Worm (Caenorhabditis elegans): ENCODE data around the gene F40G9.19.

F40G9.19 gene

ce11 chrIII:134194-134593 lies 39.4 kb upstream of the F40G9.19 start, which contains the start of gene pals-25:
Gene pals-25, plus strand, starts transcription at chrIII:134494.
- TF ChIP-seq fkh-10 (GFP tag; optimal IDR thresholded peaks at IDR 0.05) (no peak), madf-2 (tag; optimal IDR thresholded peaks at IDR 0.05) (no peak), gmeb-2 (tag; optimal IDR thresholded peaks at IDR 0.05) (no peak), ztf-16 (tag; optimal IDR thresholded peaks at IDR 0.05) (no peak), pha-2 (tag; optimal IDR thresholded peaks at IDR 0.05) (no peak), ceh-2 (tag; optimal IDR thresholded peaks at IDR 0.05) (no peak), nhr-232 (tag; optimal IDR thresholded peaks at IDR 0.05) (no peak), che-1 (tag; optimal IDR thresholded peaks at IDR 0.05) (no peak), ama-1 (optimal IDR thresholded peaks at IDR 0.05) (no peak), C38D4.7 (GFP tag; optimal IDR thresholded peaks at IDR 0.05) (no peak), eyg-1 (tag; optimal IDR thresholded peaks at IDR 0.05) (no peak), pag-3 (tag; optimal IDR thresholded peaks at IDR 0.05; ENCODE audit: borderline replicate concordance) (no peak), dve-1 (tag; optimal IDR thresholded peaks at IDR 0.05) (no peak), ahr-1 (tag; optimal IDR thresholded peaks at IDR 0.05) (no peak), K09A11.1 (tag; optimal IDR thresholded peaks at IDR 0.05; ENCODE audit: insufficient read depth) (no peak), ceh-6 (GFP tag; optimal IDR thresholded peaks at IDR 0.05) (no peak), unc-3 (GFP tag; conservative IDR thresholded peaks at IDR 0.05) (no peak), unc-3 (tag; optimal IDR thresholded peaks at IDR 0.05) (no peak), unc-42 (tag; optimal IDR thresholded peaks at IDR 0.05) (no peak)

ce11 chrIII:140904-141303 lies 32.7 kb upstream of the F40G9.19 start, which contains the start of gene fbxb-81:
Gene fbxb-81, minus strand, starts transcription at chrIII:141217.
- TF ChIP-seq eyg-1 (tag; optimal IDR thresholded peaks at IDR 0.05) = no peak
- TF ChIP-seq gmeb-2 (tag; optimal IDR thresholded peaks at IDR 0.05) = no peak
- no peak for TF ChIP-seq ztf-16 (tag; optimal IDR thresholded peaks at IDR 0.05)
- no peak for TF ChIP-seq unc-42 (tag; optimal IDR thresholded peaks at IDR 0.05)
- TF ChIP-seq Y22D7AL.16 (tag; optimal IDR thresholded peaks at IDR 0.05) = no peak
- TF ChIP-seq hlh-15 (tag; optimal IDR thresholded peaks at IDR 0.05) = no peak
- no peak for TF ChIP-seq ama-1 (optimal IDR thresholded peaks at IDR 0.05)
- TF ChIP-seq ceh-6 (GFP tag; optimal IDR thresholded peaks at IDR 0.05) = no peak
- TF ChIP-seq npax-4 (tag; optimal IDR thresholded peaks at IDR 0.05) = no peak
- TF ChIP-seq hlh-8 (tag; optimal IDR thresholded peaks at IDR 0.05) = no peak
- TF ChIP-seq ceh-34 (tag; optimal IDR thresholded peaks at IDR 0.05) = no peak
- TF ChIP-seq ceh-31 (tag; optimal IDR thresholded peaks at IDR 0.05) = no peak
- no peak for TF ChIP-seq ceh-22 (tag; optimal IDR thresholded peaks at IDR 0.05)
- TF ChIP-seq sdc-2 (tag; optimal IDR thresholded peaks at IDR 0.05) = no peak
- no peak for TF ChIP-seq C38D4.7 (GFP tag; optimal IDR thresholded peaks at IDR 0.05)
- TF ChIP-seq sox-4 (tag; optimal IDR thresholded peaks at IDR 0.05) = no peak
- no peak for TF ChIP-seq nhr-232 (tag; optimal IDR thresholded peaks at IDR 0.05)
- no peak for TF ChIP-seq pha-2 (tag; optimal IDR thresholded peaks at IDR 0.05)

ce11 chrIII:143121-143520 lies 30.5 kb upstream of the F40G9.19 start, which contains the start of gene fbxb-82:
Gene fbxb-82, minus strand, starts transcription at chrIII:143221.
- TF ChIP-seq F13H6.1 (tag; optimal IDR thresholded peaks at IDR 0.05) (no peak), mec-3 (tag; optimal IDR thresholded peaks at IDR 0.05; ENCODE audit: borderline replicate concordance) (no peak), pha-4 (tag; optimal IDR thresholded peaks at IDR 0.05) (no peak), ama-1 (optimal IDR thresholded peaks at IDR 0.05) (no peak), ets-4 (tag; optimal IDR thresholded peaks at IDR 0.05) (no peak)

ce11 chrIII:145078-145477 lies 28.5 kb upstream of the F40G9.19 start, which contains the start of the genes T17A3.12 and fbxb-83:
Gene T17A3.12, minus strand, starts transcription at chrIII:145178.
Gene fbxb-83, minus strand, starts transcription at chrIII:145211.
- TF ChIP-seq hlh-13 (GFP tag; optimal IDR thresholded peaks at IDR 0.05) (no peak), K09A11.1 (tag; optimal IDR thresholded peaks at IDR 0.05; ENCODE audit: insufficient read depth) (no peak), rnt-1 (tag; optimal IDR thresholded peaks at IDR 0.05) (no peak), ttx-3 (tag; optimal IDR thresholded peaks at IDR 0.05) (no peak), mec-3 (tag; optimal IDR thresholded peaks at IDR 0.05; ENCODE audit: borderline replicate concordance) (no peak), ahr-1 (tag; optimal IDR thresholded peaks at IDR 0.05) (no peak), ceh-6 (GFP tag; optimal IDR thresholded peaks at IDR 0.05) (no peak), sdc-2 (tag; optimal IDR thresholded peaks at IDR 0.05) (no peak), ets-4 (tag; optimal IDR thresholded peaks at IDR 0.05) (no peak), ceh-14 (tag; optimal IDR thresholded peaks at IDR 0.05) (no peak), C08G9.2 (tag; optimal IDR thresholded peaks at IDR 0.05) (no peak), syd-9 (tag; optimal IDR thresholded peaks at IDR 0.05) (no peak), unc-55 (GFP tag; optimal IDR thresholded peaks at IDR 0.05) (no peak), pha-2 (tag; optimal IDR thresholded peaks at IDR 0.05) (no peak), che-1 (tag; optimal IDR thresholded peaks at IDR 0.05) (no peak), zip-5 (tag; optimal IDR thresholded peaks at IDR 0.05) (no peak), fkh-6 (tag; optimal IDR thresholded peaks at IDR 0.05) (no peak), T23F11.4 (GFP tag; optimal IDR thresholded peaks at IDR 0.05) (no peak), lin-11 (tag; optimal IDR thresholded peaks at IDR 0.05) (no peak), hlh-15 (tag; optimal IDR thresholded peaks at IDR 0.05) (no peak)
